Worm (Caenorhabditis elegans) whole organism, L2 larva: ENCODE data around the gene cyp-13B1.

Source experiments
- blmp-1 ChIP-seq: sonication (generic microtip); optimal IDR thresholded peaks from 2 replicates; lab custom pipeline; 2017; ENCODE audit warnings: missing genetic modification characterization, mild to moderate bottlenecking, missing compliant biosample characterization, antibody characterized with exemption, moderate library complexity; ENCODE audit not compliant: insufficient read depth
- elt-3 ChIP-seq: sonication (generic microtip); optimal IDR thresholded peaks from 2 replicates; lab custom pipeline; 2017; ENCODE audit warnings: missing biosample characterization, missing genetic modification characterization
- nhr-12 ChIP-seq: fragments of 150-350 bp; optimal IDR thresholded peaks from 2 replicates; lab custom pipeline; 2014; ENCODE audit warnings: missing biosample characterization, missing genetic modification characterization
- snpc-4 ChIP-seq: fragments of 150-350 bp; optimal IDR thresholded peaks from 2 replicates; lab custom pipeline; 2014; ENCODE audit warnings: missing biosample characterization, missing genetic modification characterization
- ztf-1 ChIP-seq: fragments of 200-800 bp; sonication (Bioruptor generic); conservative IDR thresholded peaks from 2 replicates; pipeline ENCODE4 v1.3.6; 2022; ENCODE audit warnings: missing genetic modification characterization, missing compliant biosample characterization

DNA sequence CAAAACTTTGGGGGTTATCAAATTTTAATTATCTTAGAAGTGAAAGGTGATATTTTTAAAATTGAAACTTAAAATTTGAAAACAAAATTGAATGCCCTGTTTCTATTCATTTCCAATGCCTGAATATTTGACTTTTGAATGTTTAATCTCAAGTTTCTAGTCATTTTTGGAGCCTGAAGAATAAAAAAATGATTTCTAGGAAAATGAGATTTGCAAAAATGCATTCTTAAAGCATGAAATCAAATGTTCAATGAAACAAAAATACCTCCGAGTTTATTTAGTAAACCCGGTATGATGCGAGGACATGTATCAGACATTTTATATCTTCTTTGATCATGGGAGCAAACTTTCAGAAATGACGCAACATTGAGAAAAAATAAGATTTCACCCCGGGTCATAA, 30.4 kb downstream of the cyp-13B1 start:
- TF ChIP-seq ztf-1 (GFP tag; lab: Robert Waterston, UW) (no peak), snpc-4 (no peak), nhr-12 (tag; lab: Kevin White, UChicago) (no peak), elt-3 (no peak), blmp-1 (tag; lab: Kevin White, UChicago) (no peak)
